Fruit fly (Drosophila melanogaster): Measurements from ENCODE around the gene wdb.

wdb gene

DNA sequence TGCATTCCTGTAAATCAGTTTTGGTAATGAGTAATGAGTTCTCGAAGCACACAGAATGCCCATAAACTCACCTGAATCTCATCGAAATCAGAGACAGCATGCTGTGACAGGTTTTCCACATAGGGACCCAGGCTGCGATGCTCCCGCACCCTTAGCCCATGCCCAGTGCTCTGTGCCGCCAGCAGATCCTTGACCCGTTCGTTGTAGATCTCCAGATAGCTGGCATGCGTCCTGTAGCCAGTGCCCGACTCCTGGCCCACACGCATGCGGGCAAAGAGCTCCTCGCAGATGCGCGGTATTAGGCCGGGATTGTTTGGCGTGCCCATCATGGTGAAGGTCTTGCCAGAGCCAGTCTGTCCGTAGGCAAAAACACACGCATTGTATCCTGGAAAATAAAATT, 29.3 kb downstream of the wdb start:
- TF ChIP-seq Rel (GFP tag; optimal IDR thresholded peaks at IDR 0.05) (no peak), Rel (tag; optimal IDR thresholded peaks at IDR 0.05) (no peak), dmrt93B (GFP tag; optimal IDR thresholded peaks at IDR 0.05) (no peak), rgr (GFP tag; optimal IDR thresholded peaks at IDR 0.05) (no peak), N (GFP tag; optimal IDR thresholded peaks at IDR 0.05) (no peak), sv (GFP tag; optimal IDR thresholded peaks at IDR 0.05) (no peak), sage (GFP tag; optimal IDR thresholded peaks at IDR 0.05) (no peak), HLH106 (tag; optimal IDR thresholded peaks at IDR 0.05) (no peak), tai (GFP tag; optimal IDR thresholded peaks at IDR 0.05) (no peak), ey (GFP tag; optimal IDR thresholded peaks at IDR 0.05) (no peak), woc (GFP tag; optimal IDR thresholded peaks at IDR 0.05) (no peak), br (GFP tag; optimal IDR thresholded peaks at IDR 0.05) (no peak), Mio (GFP tag; optimal IDR thresholded peaks at IDR 0.05) (no peak), Hr83 (GFP tag; optimal IDR thresholded peaks at IDR 0.05; ENCODE audit: poor library complexity, severe bottlenecking) (no peak)

DNA sequence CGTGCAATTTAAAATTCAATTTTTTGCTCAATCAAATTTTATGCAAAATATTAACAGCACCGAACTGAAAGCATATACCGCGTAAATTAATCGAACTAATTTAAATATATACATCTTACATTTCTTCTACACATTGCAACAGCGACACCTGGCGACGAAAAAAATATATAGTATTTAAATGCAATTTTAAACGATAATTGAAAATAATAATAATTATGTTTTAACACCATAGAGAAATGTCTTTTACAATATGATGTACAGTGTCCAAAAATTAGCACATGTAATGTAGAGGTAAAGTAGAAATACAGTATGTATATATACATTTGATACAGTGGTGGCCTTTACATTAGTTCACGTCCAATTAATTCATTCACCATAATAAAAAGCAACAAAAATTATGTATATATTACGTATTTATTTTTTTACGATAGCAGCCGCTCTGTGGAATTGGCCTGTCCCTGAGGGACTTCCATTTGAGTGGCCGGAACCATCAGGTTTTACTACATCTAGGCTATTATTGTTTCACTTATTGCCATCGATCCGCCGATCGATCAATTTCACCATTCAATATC, 34.6 kb downstream of the wdb start:
- TF ChIP-seq psq (GFP tag; optimal IDR thresholded peaks at IDR 0.05) (no peak), Mio (GFP tag; optimal IDR thresholded peaks at IDR 0.05) (no peak), Abd-B (GFP tag; optimal IDR thresholded peaks at IDR 0.05) (no peak), Myc (optimal IDR thresholded peaks at IDR 0.05) (peak; percentile 28), Hr83 (GFP tag; optimal IDR thresholded peaks at IDR 0.05; ENCODE audit: poor library complexity, severe bottlenecking) (no peak), fru (GFP tag; optimal IDR thresholded peaks at IDR 0.05) (no peak), foxo (GFP tag; optimal IDR thresholded peaks at IDR 0.05) (no peak), sage (GFP tag; optimal IDR thresholded peaks at IDR 0.05) (no peak)

DNA sequence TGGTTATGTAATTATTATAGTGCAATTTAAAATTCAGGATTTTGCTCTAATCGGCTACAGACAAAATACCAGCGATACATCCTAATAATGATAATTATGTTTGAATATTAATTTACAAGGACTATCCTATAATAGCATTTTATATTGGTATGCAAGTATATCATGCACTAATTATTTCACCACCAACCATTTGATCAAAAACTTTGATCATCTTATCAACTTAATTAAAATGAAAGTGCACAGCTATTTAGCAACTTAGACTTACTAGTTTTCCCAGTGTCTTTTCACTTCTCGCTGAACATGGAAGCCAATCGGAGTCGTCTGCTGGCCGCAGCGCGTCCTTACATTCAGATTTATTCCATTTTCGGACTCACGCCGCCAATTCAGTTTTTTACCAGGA, 36.3 kb downstream of the wdb start, which contains the start of gene Gr98d:
Gene Gr98d, plus strand, starts transcription at position 301 of the 400 bp plus-strand sequence.
- TF ChIP-seq CG32264 (GFP tag; optimal IDR thresholded peaks at IDR 0.05) (no peak), fru (GFP tag; optimal IDR thresholded peaks at IDR 0.05) (no peak), tai (GFP tag; optimal IDR thresholded peaks at IDR 0.05) (no peak), Vsx2 (GFP tag; optimal IDR thresholded peaks at IDR 0.05; ENCODE audit: partially characterized antibody) (no peak), GATAd (GFP tag; optimal IDR thresholded peaks at IDR 0.05) (no peak), Sp1 (GFP tag; optimal IDR thresholded peaks at IDR 0.05) (no peak), dmrt93B (GFP tag; optimal IDR thresholded peaks at IDR 0.05) (no peak), Hnf4 (GFP tag; optimal IDR thresholded peaks at IDR 0.05) (no peak), usp (GFP tag; optimal IDR thresholded peaks at IDR 0.05) (no peak), ey (GFP tag; optimal IDR thresholded peaks at IDR 0.05) (no peak), Myc (optimal IDR thresholded peaks at IDR 0.05) (no peak), OdsH (GFP tag; optimal IDR thresholded peaks at IDR 0.05) (no peak), Mio (GFP tag; optimal IDR thresholded peaks at IDR 0.05) (no peak), psq (GFP tag; optimal IDR thresholded peaks at IDR 0.05) (no peak), HLH106 (tag; optimal IDR thresholded peaks at IDR 0.05) (no peak), N (GFP tag; optimal IDR thresholded peaks at IDR 0.05) (no peak), Abd-B (GFP tag; optimal IDR thresholded peaks at IDR 0.05) (no peak), woc (GFP tag; optimal IDR thresholded peaks at IDR 0.05) (no peak)

DNA sequence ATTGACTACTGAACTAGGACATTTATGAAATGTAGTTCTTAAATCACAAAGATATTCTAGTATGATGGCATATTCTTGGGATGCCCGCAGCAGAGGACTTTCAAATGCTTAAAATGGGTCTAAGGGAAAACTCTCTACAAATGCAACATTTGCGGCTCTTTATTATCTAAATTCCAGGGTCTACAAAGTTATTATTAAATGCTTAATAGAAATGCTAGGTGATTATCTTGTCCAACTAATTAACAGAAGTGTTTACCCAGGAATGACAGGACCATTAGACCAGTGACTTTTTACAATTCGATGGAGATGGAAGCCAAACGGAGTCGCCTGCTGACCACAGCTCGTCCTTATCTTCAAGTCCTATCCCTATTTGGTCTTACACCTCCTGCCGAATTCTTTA, 37.9 kb downstream of the wdb start, which contains the start of gene Gr98c:
Gene Gr98c, plus strand, starts transcription at position 301 of the 400 bp plus-strand sequence.
- TF ChIP-seq dl (GFP tag; optimal IDR thresholded peaks at IDR 0.05; ENCODE audit: insufficient read depth in 1 of 2, partially characterized antibody in 2 of 2) (no peak), Dif (GFP tag; optimal IDR thresholded peaks at IDR 0.05; ENCODE audit: partially characterized antibody) (no peak), dsf (GFP tag; optimal IDR thresholded peaks at IDR 0.05; ENCODE audit: borderline replicate concordance) (no peak), OdsH (GFP tag; optimal IDR thresholded peaks at IDR 0.05) (no peak), HLH106 (tag; optimal IDR thresholded peaks at IDR 0.05) (no peak), Sp1 (GFP tag; optimal IDR thresholded peaks at IDR 0.05) (no peak), pan (optimal IDR thresholded peaks at IDR 0.05) (no peak), Rel (GFP tag; optimal IDR thresholded peaks at IDR 0.05) (no peak), Rel (tag; optimal IDR thresholded peaks at IDR 0.05) (no peak), sage (GFP tag; optimal IDR thresholded peaks at IDR 0.05) (no peak), rgr (GFP tag; optimal IDR thresholded peaks at IDR 0.05) (no peak)

DNA sequence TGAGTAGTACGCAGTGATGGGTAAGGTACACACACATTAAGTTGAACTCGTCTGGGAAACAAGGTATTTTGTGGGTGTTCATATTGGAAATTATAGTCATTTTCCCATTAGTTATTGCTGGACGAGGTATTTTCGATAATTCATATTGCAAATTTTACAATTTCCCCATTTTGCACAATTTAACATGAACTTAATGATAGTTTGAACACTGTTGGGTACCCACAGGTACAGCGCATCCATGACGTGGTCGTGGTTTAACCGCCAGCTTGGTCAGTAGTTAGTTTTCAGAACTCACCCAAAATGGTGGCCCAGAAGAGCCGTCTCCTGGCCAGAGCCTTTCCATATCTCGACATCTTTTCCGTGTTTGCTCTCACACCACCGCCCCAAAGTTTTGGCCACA, 39.8 kb downstream of the wdb start, which contains the start of gene Gr98b:
Gene Gr98b, plus strand, starts transcription at position 301 of the 400 bp plus-strand sequence.
- no peak for TF ChIP-seq OdsH (GFP tag; optimal IDR thresholded peaks at IDR 0.05)
- TF ChIP-seq Vsx2 (GFP tag; optimal IDR thresholded peaks at IDR 0.05; ENCODE audit: partially characterized antibody), result no peak
- TF ChIP-seq lola (GFP tag; optimal IDR thresholded peaks at IDR 0.05), result no peak
- TF ChIP-seq usp (GFP tag; optimal IDR thresholded peaks at IDR 0.05), result no peak
- no peak for TF ChIP-seq woc (GFP tag; optimal IDR thresholded peaks at IDR 0.05)
- no peak for TF ChIP-seq CrebA (GFP tag; optimal IDR thresholded peaks at IDR 0.05; ENCODE audit: borderline replicate concordance)
- no peak for TF ChIP-seq sage (GFP tag; optimal IDR thresholded peaks at IDR 0.05)
- no peak for TF ChIP-seq Rel (GFP tag; optimal IDR thresholded peaks at IDR 0.05)
- TF ChIP-seq Rel (tag; optimal IDR thresholded peaks at IDR 0.05), result no peak
- no peak for TF ChIP-seq Myc (optimal IDR thresholded peaks at IDR 0.05)
- no peak for TF ChIP-seq br (GFP tag; optimal IDR thresholded peaks at IDR 0.05)
- TF ChIP-seq Dif (GFP tag; optimal IDR thresholded peaks at IDR 0.05; ENCODE audit: partially characterized antibody), result no peak
- TF ChIP-seq N (GFP tag; optimal IDR thresholded peaks at IDR 0.05), result no peak
- no peak for TF ChIP-seq CG32264 (GFP tag; optimal IDR thresholded peaks at IDR 0.05)
- TF ChIP-seq Hr83 (GFP tag; optimal IDR thresholded peaks at IDR 0.05; ENCODE audit: poor library complexity, severe bottlenecking), result no peak
- no peak for TF ChIP-seq Dfd (GFP tag; optimal IDR thresholded peaks at IDR 0.05)
- TF ChIP-seq Sp1 (GFP tag; optimal IDR thresholded peaks at IDR 0.05), result no peak
- TF ChIP-seq fru (GFP tag; optimal IDR thresholded peaks at IDR 0.05), result no peak
- no peak for TF ChIP-seq Mio (GFP tag; optimal IDR thresholded peaks at IDR 0.05)
